Worm (Caenorhabditis elegans) whole organism, L2 larva: ENCODE data around the gene tofu-2.

Experiments
- C34F6.9 ChIP-seq: fragments of 150-350 bp; optimal IDR thresholded peaks from 2 replicates; lab custom pipeline; 2014; ENCODE audit warnings: missing biosample characterization, missing genetic modification characterization
- R02D3.7 ChIP-seq: fragments of 150-350 bp; optimal IDR thresholded peaks from 2 replicates; lab custom pipeline; 2014; ENCODE audit warnings: missing biosample characterization, missing genetic modification characterization
- ZK546.5 ChIP-seq: sonication (generic microtip); optimal IDR thresholded peaks from 2 replicates; lab custom pipeline; 2017; ENCODE audit warnings: missing biosample characterization, missing genetic modification characterization
- alr-1 ChIP-seq: fragments of 150-350 bp; optimal IDR thresholded peaks from 2 replicates; lab custom pipeline; 2014; ENCODE audit warnings: missing biosample characterization, missing genetic modification characterization
- aly-2 ChIP-seq: fragments of 150-350 bp; optimal IDR thresholded peaks from 2 replicates; lab custom pipeline; 2014; ENCODE audit warnings: missing biosample characterization, missing genetic modification characterization
- blmp-1 ChIP-seq: sonication (generic microtip); optimal IDR thresholded peaks from 2 replicates; lab custom pipeline; 2017; ENCODE audit warnings: missing genetic modification characterization, mild to moderate bottlenecking, missing compliant biosample characterization, antibody characterized with exemption, moderate library complexity; ENCODE audit not compliant: insufficient read depth
- crh-2 ChIP-seq: sonication (generic microtip); optimal IDR thresholded peaks from 2 replicates; lab custom pipeline; 2017; ENCODE audit warnings: missing biosample characterization, missing genetic modification characterization
- dmd-4 ChIP-seq: sonication (generic microtip); optimal IDR thresholded peaks from 2 replicates; lab custom pipeline; 2017; ENCODE audit warnings: missing biosample characterization, missing genetic modification characterization
- egl-27 ChIP-seq: sonication (generic microtip); optimal IDR thresholded peaks from 3 replicates; lab custom pipeline; 2017; ENCODE audit warnings: missing biosample characterization, missing genetic modification reagents, missing genetic modification characterization
- fos-1 ChIP-seq: fragments of 150-350 bp; optimal IDR thresholded peaks from 2 replicates; lab custom pipeline; 2014; ENCODE audit warnings: missing biosample characterization, missing genetic modification characterization
- gmeb-1 ChIP-seq: fragments of 150-350 bp; optimal IDR thresholded peaks from 2 replicates; lab custom pipeline; 2014; ENCODE audit warnings: missing biosample characterization, missing genetic modification characterization
- lin-11 ChIP-seq: fragments of 150-350 bp; sonication (generic microtip); optimal IDR thresholded peaks from 2 replicates; lab custom pipeline; 2014; ENCODE audit warnings: missing biosample characterization, missing genetic modification characterization, inconsistent platforms, mixed read lengths
- lin-13 ChIP-seq: fragments of 150-350 bp; optimal IDR thresholded peaks from 2 replicates; lab custom pipeline; 2014; ENCODE audit warnings: missing biosample characterization, missing genetic modification reagents, missing genetic modification characterization
- lin-39 ChIP-seq: fragments of 150-350 bp; optimal IDR thresholded peaks from 2 replicates; lab custom pipeline; 2014; ENCODE audit warnings: missing biosample characterization, missing genetic modification reagents, missing genetic modification characterization
- lsy-2 ChIP-seq, 2 experiments: fragments of 150-350 bp in 1 of 2; sonication (generic microtip) in 1 of 2; optimal IDR thresholded peaks; 2 replicates each; lab custom pipeline; 2014 to 2017; ENCODE audit warnings: missing biosample characterization in 2 of 2, missing genetic modification characterization in 2 of 2
- mab-5 ChIP-seq: fragments of 150-350 bp; optimal IDR thresholded peaks from 2 replicates; lab custom pipeline; 2014; ENCODE audit warnings: missing biosample characterization, missing genetic modification characterization
- mbf-1 ChIP-seq: sonication (generic microtip); optimal IDR thresholded peaks from 2 replicates; lab custom pipeline; 2017; ENCODE audit warnings: missing biosample characterization, missing genetic modification characterization
- mdl-1 ChIP-seq, 2 experiments: fragments of 150-350 bp in 1 of 2; sonication (generic microtip) in 1 of 2; optimal IDR thresholded peaks; 2 replicates each; lab custom pipeline; 2017; ENCODE audit warnings: missing biosample characterization in 2 of 2, missing genetic modification characterization in 2 of 2
- nhr-10 ChIP-seq: sonication (generic microtip); optimal IDR thresholded peaks from 2 replicates; lab custom pipeline; 2017; ENCODE audit warnings: missing biosample characterization, missing genetic modification characterization
- nhr-11 ChIP-seq: fragments of 150-350 bp; optimal IDR thresholded peaks from 2 replicates; lab custom pipeline; 2014; ENCODE audit warnings: missing biosample characterization, missing genetic modification characterization
- nhr-12 ChIP-seq: fragments of 150-350 bp; optimal IDR thresholded peaks from 2 replicates; lab custom pipeline; 2014; ENCODE audit warnings: missing biosample characterization, missing genetic modification characterization
- nhr-129 ChIP-seq: fragments of 150-350 bp; optimal IDR thresholded peaks from 2 replicates; lab custom pipeline; 2014; ENCODE audit warnings: missing biosample characterization, missing genetic modification characterization
- nhr-21 ChIP-seq: fragments of 150-350 bp; optimal IDR thresholded peaks from 2 replicates; lab custom pipeline; 2014; ENCODE audit warnings: missing biosample characterization, missing genetic modification characterization
- nhr-23 ChIP-seq: fragments of 150-350 bp; optimal IDR thresholded peaks from 2 replicates; lab custom pipeline; 2014; ENCODE audit warnings: missing biosample characterization, missing genetic modification reagents, missing genetic modification characterization
- nhr-237 ChIP-seq: fragments of 150-350 bp; optimal IDR thresholded peaks from 2 replicates; lab custom pipeline; 2014; ENCODE audit warnings: missing biosample characterization, missing genetic modification characterization
- nhr-25 ChIP-seq: fragments of 150-350 bp; sonication (generic microtip); optimal IDR thresholded peaks from 3 replicates; lab custom pipeline; 2014; ENCODE audit warnings: missing biosample characterization, missing genetic modification characterization
- nhr-6 ChIP-seq: fragments of 150-350 bp; optimal IDR thresholded peaks from 2 replicates; lab custom pipeline; 2014; ENCODE audit warnings: missing biosample characterization, missing genetic modification characterization
- nhr-77 ChIP-seq: fragments of 150-350 bp; optimal IDR thresholded peaks from 2 replicates; lab custom pipeline; 2014; ENCODE audit warnings: missing biosample characterization, missing genetic modification characterization
- peb-1 ChIP-seq: fragments of 150-350 bp; optimal IDR thresholded peaks from 2 replicates; lab custom pipeline; 2014; ENCODE audit warnings: missing biosample characterization, missing genetic modification characterization
- sem-4 ChIP-seq: fragments of 150-350 bp; optimal IDR thresholded peaks from 2 replicates; lab custom pipeline; 2014; ENCODE audit warnings: missing biosample characterization, missing genetic modification reagents, missing genetic modification characterization
- snpc-4 ChIP-seq: fragments of 150-350 bp; optimal IDR thresholded peaks from 2 replicates; lab custom pipeline; 2014; ENCODE audit warnings: missing biosample characterization, missing genetic modification characterization
- ztf-1 ChIP-seq: fragments of 200-800 bp; sonication (Bioruptor generic); conservative IDR thresholded peaks from 2 replicates; pipeline ENCODE4 v1.3.6; 2022; ENCODE audit warnings: missing genetic modification characterization, missing compliant biosample characterization
- ztf-4 ChIP-seq: fragments of 150-350 bp; optimal IDR thresholded peaks from 2 replicates; lab custom pipeline; 2014; ENCODE audit warnings: missing biosample characterization, missing genetic modification characterization

tofu-2 gene

ce11 chrV:7021772-7022171 lies 29.3 kb downstream of the tofu-2 start, which contains the start of gene F20A1.4:
F20A1.4 (minus strand) TSS chrV:7021872.
- TF ChIP-seq nhr-23 (tag; lab: Kevin White, UChicago) (no peak), ztf-1 (GFP tag; lab: Robert Waterston, UW) (no peak), lsy-2 (tag; optimal IDR thresholded peaks at IDR 0.05; lab: Kevin White, UChicago) (no peak), mdl-1 (tag; optimal IDR thresholded peaks at IDR 0.05; lab: Kevin White, UChicago) (no peak), nhr-10 (no peak), lin-11 (tag; lab: Kevin White, UChicago) (no peak)

ce11 chrV:7017059-7017458 lies 34.0 kb downstream of the tofu-2 start, which contains the start of gene srsx-32:
srsx-32 (plus strand) TSS chrV:7017359.
- TF ChIP-seq lin-39, result no peak

ce11 chrV:7015872-7016271 lies 35.2 kb downstream of the tofu-2 start, which contains the start of gene C33G8.13:
C33G8.13 (minus strand) TSS chrV:7015972.
- TF ChIP-seq nhr-11 (tag; lab: Kevin White, UChicago), result no peak
- TF ChIP-seq lin-13, result no peak
- no peak for TF ChIP-seq ZK546.5 (tag; lab: Kevin White, UChicago)
- TF ChIP-seq nhr-237 (tag; lab: Kevin White, UChicago), result no peak
- TF ChIP-seq nhr-77, result no peak
- TF ChIP-seq nhr-21, result no peak
- no peak for TF ChIP-seq mab-5 (tag; lab: Kevin White, UChicago)
- TF ChIP-seq ztf-1 (GFP tag; lab: Robert Waterston, UW), result no peak
- no peak for TF ChIP-seq nhr-25 (tag; lab: Kevin White, UChicago)
- no peak for TF ChIP-seq nhr-10
- TF ChIP-seq nhr-129 (tag; lab: Kevin White, UChicago), result no peak

ce11 chrV:7012617-7013016 lies 38.4 kb downstream of the tofu-2 start, which contains the start of gene srw-127:
srw-127 (plus strand) TSS chrV:7012917.
- TF ChIP-seq lin-11 (tag; lab: Kevin White, UChicago) (no peak), mdl-1 (tag; optimal IDR thresholded peaks at IDR 0.05; lab: Kevin White, UChicago) (no peak), nhr-11 (tag; lab: Kevin White, UChicago) (no peak), ztf-4 (tag; lab: Kevin White, UChicago) (no peak), alr-1 (no peak), lin-39 (no peak), nhr-237 (tag; lab: Kevin White, UChicago) (no peak), nhr-12 (no peak), sem-4 (no peak), C34F6.9 (tag; lab: Kevin White, UChicago) (no peak), lin-13 (no peak), nhr-25 (tag; lab: Kevin White, UChicago) (no peak), egl-27 (tag; lab: Kevin White, UChicago) (no peak)

- no peak for TF ChIP-seq nhr-11 (tag; lab: Kevin White, UChicago)
Observed at ce11 chrV:7009461-7009860, 41.6 kb downstream of the tofu-2 start, which contains the start of gene C33G8.2. C33G8.2 (plus strand) TSS chrV:7009761.

- TF ChIP-seq lin-11 (tag; lab: Kevin White, UChicago) (no peak), crh-2 (tag; lab: Kevin White, UChicago) (no peak), alr-1 (no peak), gmeb-1 (tag; lab: Kevin White, UChicago) (no peak), mbf-1 (tag; lab: Kevin White, UChicago) (no peak)
Observed at ce11 chrV:7007307-7007706, 43.7 kb downstream of the tofu-2 start, which contains the start of gene drd-10. drd-10 (plus strand) TSS chrV:7007607.

ce11 chrV:7005964-7006363 lies 45.1 kb downstream of the tofu-2 start, which contains the start of gene spig-10:
spig-10 (plus strand) TSS chrV:7006264.
- TF ChIP-seq blmp-1 (no peak), R02D3.7 (no peak), alr-1 (no peak), nhr-237 (tag; lab: Kevin White, UChicago) (no peak), nhr-23 (tag; lab: Kevin White, UChicago) (no peak), nhr-10 (no peak), aly-2 (tag; lab: Kevin White, UChicago) (no peak), snpc-4 (tag; lab: Kevin White, UChicago) (no peak), nhr-6 (tag; lab: Kevin White, UChicago) (no peak), dmd-4 (no peak), fos-1 (tag; lab: Kevin White, UChicago) (no peak), ZK546.5 (tag; lab: Kevin White, UChicago) (no peak), peb-1 (tag; lab: Kevin White, UChicago) (no peak), nhr-129 (tag; lab: Kevin White, UChicago) (no peak), gmeb-1 (tag; lab: Kevin White, UChicago) (no peak)
